Worm (Caenorhabditis elegans): ENCODE data around the gene grl-20.

Gene grl-20

DNA sequence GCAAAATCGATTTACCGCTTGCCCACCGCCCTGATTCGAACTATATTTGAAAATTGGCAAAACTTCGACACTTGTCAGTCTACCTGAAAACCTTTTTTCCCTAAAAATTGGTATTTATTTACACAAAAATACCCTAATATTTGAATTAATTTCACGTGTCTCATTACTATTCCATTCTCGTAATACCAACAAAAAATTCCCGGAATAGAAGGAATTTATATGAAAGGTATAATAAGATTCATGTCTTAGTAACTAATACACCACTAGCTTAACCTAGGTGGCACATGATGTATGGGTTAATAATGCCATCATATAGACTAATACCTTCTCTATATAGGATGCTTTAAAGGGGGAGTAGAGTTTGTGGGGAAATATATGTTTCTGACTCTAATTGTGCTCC lies 11.4 kb downstream of the grl-20 start:
- no peak for TF ChIP-seq egl-13 (tag; optimal IDR thresholded peaks at IDR 0.05)
- peak; percentile 90 for TF ChIP-seq dsc-1 (tag; optimal IDR thresholded peaks at IDR 0.05)

DNA sequence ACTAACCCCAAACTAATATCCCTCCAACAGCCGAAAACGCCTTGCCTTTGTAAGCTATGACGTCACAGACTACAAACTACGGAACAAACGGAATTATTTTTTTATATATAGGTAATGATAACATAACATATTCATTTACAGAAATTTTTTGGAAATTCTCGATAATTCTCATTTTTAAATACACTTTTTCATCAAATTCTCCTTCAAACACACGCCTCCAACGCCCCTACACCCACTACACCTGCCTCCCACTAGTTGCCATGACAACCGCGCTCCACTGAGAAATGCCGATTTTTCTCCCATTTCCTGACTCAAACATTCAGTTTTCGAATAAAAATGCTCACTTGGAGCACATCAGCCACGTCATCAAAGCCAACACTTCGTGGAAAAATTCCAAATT lies 14.3 kb downstream of the grl-20 start, which contains the start of gene xbx-4:
xbx-4 (plus strand) TSS at position 301 of the 400 bp plus-strand sequence.
- TF ChIP-seq nhr-20 (tag; optimal IDR thresholded peaks at IDR 0.05), result no peak

DNA sequence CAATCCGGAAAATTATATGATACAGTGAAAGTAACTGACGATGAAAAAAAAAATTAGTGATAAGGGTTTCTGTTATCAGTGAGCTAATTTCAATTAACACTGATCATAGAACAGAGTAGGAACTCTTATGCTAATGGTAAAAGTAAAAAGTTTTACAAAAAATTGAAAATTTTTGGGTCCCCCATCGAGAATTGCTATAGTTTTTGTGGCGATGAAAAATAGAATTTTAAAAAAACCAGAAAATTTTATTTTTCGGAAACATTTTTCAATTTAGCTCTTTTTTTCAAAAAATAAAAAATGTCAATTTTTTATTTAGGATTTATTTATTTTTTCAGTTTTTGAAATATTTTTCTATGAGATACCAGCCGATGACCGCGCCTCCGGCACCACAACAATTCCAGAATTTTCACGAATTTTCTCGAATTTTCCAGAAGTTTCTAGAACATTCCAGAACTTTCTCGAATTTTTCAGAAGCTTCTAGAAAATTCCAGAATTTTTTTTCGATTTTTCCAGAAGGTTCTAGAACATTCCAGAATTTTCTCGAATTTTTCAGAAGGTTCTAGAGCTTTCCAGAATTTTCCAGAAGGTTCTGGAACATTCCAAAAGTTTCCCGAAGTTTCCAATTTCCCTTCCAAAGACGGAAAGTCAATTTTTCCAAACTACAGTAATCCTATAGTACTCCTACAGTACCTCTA lies 15.2 kb downstream of the grl-20 start, which contains the start of gene C23H5.8:
C23H5.8 (minus strand) TSS at position 51 of the 695 bp plus-strand sequence.
- TF ChIP-seq irx-1 (tag; optimal IDR thresholded peaks at IDR 0.05), result no peak
- no peak for TF ChIP-seq efl-3 (GFP tag; optimal IDR thresholded peaks at IDR 0.05)
- peak; percentile 15 for TF ChIP-seq elt-2 (tag; optimal IDR thresholded peaks at IDR 0.05)
- TF ChIP-seq lin-14 (GFP tag; optimal IDR thresholded peaks at IDR 0.05), result no peak
- no peak for TF ChIP-seq unc-86 (tag; optimal IDR thresholded peaks at IDR 0.05)
- no peak for TF ChIP-seq pqm-1 (tag; optimal IDR thresholded peaks at IDR 0.05)
- no peak for TF ChIP-seq tbx-2 (tag; optimal IDR thresholded peaks at IDR 0.05)

DNA sequence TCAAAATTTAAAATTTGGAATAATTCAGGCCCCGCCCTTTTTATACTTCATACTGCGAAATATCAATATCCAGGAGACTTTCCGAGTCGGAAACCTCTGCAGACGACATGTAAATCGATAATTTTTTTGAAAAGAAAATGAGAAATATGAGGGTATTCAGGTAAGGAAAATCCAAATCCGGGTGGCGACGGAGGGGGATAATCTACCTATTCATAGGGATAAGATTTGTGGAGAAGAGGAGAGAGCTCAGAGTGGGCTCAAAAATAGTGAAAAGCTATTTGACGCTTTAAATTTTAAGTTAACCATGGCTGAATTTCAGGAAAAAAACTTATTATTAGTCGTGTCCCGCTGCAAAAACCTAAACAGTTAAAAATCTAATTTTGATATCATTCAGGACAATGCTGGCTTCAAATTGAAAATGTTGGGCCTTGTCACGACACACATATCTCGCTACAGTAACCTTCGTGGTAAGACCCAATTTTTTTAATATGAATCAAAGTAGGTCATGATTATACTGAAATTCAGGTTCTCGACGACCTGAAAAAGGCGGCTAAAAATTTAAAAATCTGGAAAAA lies 17.3 kb downstream of the grl-20 start, which contains the start of gene che-6:
che-6 (minus strand) TSS at position 109 of the 575 bp plus-strand sequence.
- TF ChIP-seq Y116A8C.19 (tag; optimal IDR thresholded peaks at IDR 0.05; ENCODE audit: borderline replicate concordance), result no peak
- no peak for TF ChIP-seq efl-1 (optimal IDR thresholded peaks at IDR 0.05)
- peak in 1 of 2 experiments; percentile 89 for TF ChIP-seq efl-1 (GFP tag; optimal IDR thresholded peaks at IDR 0.05 in 1 of 2)

DNA sequence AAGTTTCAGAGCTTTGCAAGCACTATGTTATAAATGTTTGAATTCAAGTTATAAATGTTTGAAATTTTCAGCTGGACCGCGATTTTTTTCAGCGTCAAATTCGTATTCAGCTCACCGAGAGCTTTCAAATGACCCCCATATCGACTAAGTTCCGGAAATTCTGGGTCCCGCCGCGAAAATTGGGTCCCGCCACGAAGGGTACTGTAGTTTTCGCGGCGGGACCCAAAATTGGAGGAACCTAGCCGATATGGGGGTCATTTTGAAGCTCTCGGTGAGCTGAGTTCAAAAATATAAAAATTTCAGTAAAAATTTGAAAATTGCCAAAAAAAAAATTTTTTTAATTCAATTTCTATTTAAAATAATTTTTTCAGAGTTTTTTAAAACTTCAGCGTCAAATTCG lies 22.0 kb downstream of the grl-20 start:
- TF ChIP-seq efl-1 (optimal IDR thresholded peaks at IDR 0.05) (no peak), efl-1 (GFP tag; optimal IDR thresholded peaks at IDR 0.05 in 1 of 2) (peak in 1 of 2 experiments; percentile 23), aha-1 (tag; optimal IDR thresholded peaks at IDR 0.05) (no peak)

DNA sequence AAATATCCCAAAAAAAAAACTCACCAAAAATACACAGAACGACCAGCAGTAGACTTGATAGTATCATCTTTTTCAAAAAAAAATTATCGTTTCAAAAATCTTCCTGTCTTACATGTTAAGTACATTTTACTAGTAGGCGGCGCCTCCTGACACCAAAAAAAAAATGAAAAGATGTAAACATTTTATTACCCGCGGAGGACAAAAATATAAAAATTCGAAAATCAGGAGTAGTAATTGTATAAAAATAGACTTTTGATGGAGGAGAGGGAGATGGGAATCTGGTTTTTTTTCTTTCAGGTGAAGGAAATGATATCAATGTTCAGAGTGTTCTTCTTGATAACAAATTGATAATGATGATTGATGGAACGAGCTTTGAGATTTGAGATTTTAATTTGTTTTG lies 25.9 kb downstream of the grl-20 start, which contains the start of gene C23H5.15:
C23H5.15 (minus strand) TSS at position 101 of the 400 bp plus-strand sequence.
- TF ChIP-seq fos-1 (tag; optimal IDR thresholded peaks at IDR 0.05) (no peak), efl-1 (optimal IDR thresholded peaks at IDR 0.05) (no peak), efl-1 (GFP tag; optimal IDR thresholded peaks at IDR 0.05 in 1 of 2) (peak in 1 of 2 experiments; percentile 46)

DNA sequence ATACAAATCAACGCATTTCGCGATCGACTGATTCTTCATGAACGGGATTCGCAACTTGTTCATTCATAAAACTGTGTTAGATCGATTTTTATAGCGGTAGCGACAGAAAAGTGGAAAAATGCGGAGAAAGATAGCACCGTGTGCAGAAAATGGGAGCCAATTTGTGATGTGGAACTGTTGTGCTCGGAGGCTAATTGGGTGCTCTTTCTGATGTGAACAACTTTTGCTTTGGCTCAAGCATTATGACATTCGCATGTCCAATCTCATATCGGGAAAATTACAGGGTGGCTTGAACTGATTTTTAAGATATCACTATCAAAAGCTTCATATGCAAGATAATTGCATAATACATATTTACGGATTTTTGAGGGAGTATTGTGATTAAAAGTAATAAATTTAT lies 28.9 kb downstream of the grl-20 start, which contains the start of gene C23H5.11:
C23H5.11 (minus strand) TSS at position 101 of the 400 bp plus-strand sequence.
- TF ChIP-seq dpl-1 (GFP tag; optimal IDR thresholded peaks at IDR 0.05), result no peak
- TF ChIP-seq unc-62 (GFP tag; optimal IDR thresholded peaks at IDR 0.05), result no peak
- no peak for TF ChIP-seq dsc-1 (tag; optimal IDR thresholded peaks at IDR 0.05)
- no peak for TF ChIP-seq Y116A8C.19 (tag; optimal IDR thresholded peaks at IDR 0.05; ENCODE audit: borderline replicate concordance)
- TF ChIP-seq fkh-8 (tag; optimal IDR thresholded peaks at IDR 0.05), result no peak
- TF ChIP-seq C04F5.9 (tag; optimal IDR thresholded peaks at IDR 0.05), result no peak
- TF ChIP-seq skn-1 (tag; optimal IDR thresholded peaks at IDR 0.05), result no peak
- TF ChIP-seq ama-1 (optimal IDR thresholded peaks at IDR 0.05), result no peak
- TF ChIP-seq C16A3.4 (tag; optimal IDR thresholded peaks at IDR 0.05), result no peak
- TF ChIP-seq elt-2 (tag; optimal IDR thresholded peaks at IDR 0.05), result no peak
- TF ChIP-seq rnt-1 (tag; optimal IDR thresholded peaks at IDR 0.05), result no peak
- no peak for TF ChIP-seq aly-2 (tag; optimal IDR thresholded peaks at IDR 0.05)
- TF ChIP-seq nhr-11 (tag; optimal IDR thresholded peaks at IDR 0.05), result no peak
- TF ChIP-seq ceh-90 (tag; optimal IDR thresholded peaks at IDR 0.05), result no peak
- TF ChIP-seq fkh-4 (tag; optimal IDR thresholded peaks at IDR 0.05; ENCODE audit: borderline replicate concordance), result no peak
- no peak for TF ChIP-seq ces-1 (GFP tag; optimal IDR thresholded peaks at IDR 0.05)
- TF ChIP-seq nhr-90 (tag; optimal IDR thresholded peaks at IDR 0.05; ENCODE audit: poor library complexity), result no peak
- no peak for TF ChIP-seq C34B4.2 (tag; optimal IDR thresholded peaks at IDR 0.05)
- TF ChIP-seq lin-39 (tag; optimal IDR thresholded peaks at IDR 0.05), result no peak
- no peak for TF ChIP-seq lir-3 (tag; optimal IDR thresholded peaks at IDR 0.05; ENCODE audit: poor library complexity)
